Fruit fly (Drosophila melanogaster): ENCODE data around the gene CG4281.
A peak's percentile ranks its signal among the peaks of the same experiment; 100 is the strongest.

The CG4281 gene

DNA sequence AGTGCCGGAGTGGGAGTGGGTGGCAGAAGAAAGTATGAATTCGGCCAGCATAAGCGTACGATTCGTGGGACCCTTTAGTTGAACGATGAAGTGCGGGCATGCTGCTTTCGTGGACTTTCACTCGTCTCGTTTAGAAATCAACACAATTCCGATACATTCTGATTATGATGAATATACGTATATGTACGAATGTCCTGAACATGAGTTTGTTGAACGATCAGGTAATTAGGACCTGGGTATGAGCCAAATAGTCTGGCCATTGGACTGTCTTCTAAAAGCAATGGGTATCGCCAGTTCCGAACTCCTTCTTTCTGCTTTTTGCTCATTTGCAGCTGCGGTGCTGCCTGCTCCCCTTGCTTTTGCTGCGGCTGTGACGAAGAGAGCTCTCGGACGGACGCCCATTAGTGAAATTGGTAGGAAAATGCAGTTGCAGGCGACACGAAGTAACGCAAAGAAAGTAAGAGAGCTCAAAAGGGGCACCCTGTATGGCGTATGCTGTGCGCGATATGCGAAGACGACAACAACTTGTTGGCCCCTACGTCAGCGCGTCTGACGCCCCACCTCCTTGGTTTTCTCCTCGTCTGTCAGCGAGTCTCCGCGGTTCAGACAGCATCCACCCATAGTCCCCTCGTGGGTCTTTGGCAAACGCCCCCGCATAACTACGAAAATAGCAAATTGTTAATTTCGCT is 28.0 kb downstream of the CG4281 start (continued):
- peak; percentile 4 for TF ChIP-seq CG1529 (GFP tag; optimal IDR thresholded peaks at IDR 0.05)
- TF ChIP-seq lilli (GFP tag; optimal IDR thresholded peaks at IDR 0.05): peak; percentile 28
- no peak for TF ChIP-seq unc-4 (GFP tag; IDR thresholded peaks at IDR 0.05; ENCODE audit: partially characterized antibody)
- TF ChIP-seq gsb (GFP tag; IDR thresholded peaks at IDR 0.05): no peak
- no peak for TF ChIP-seq hkb (optimal IDR thresholded peaks at IDR 0.05)
- TF ChIP-seq hkb (GFP tag; IDR thresholded peaks at IDR 0.05): 0 out of 2 replicates have a peak, but pooled peaks have one; percentile 15
- peak; percentile 17 for TF ChIP-seq CG17359 (tag; optimal IDR thresholded peaks at IDR 0.05)
- TF ChIP-seq chm (GFP tag; IDR thresholded peaks at IDR 0.05): 0 out of 2 replicates have a peak, but pooled peaks have one; percentile 14
- no peak for TF ChIP-seq Rx (GFP tag; IDR thresholded peaks at IDR 0.05)
- TF ChIP-seq Med (GFP tag): peak; percentile 77
- TF ChIP-seq Sry-δ (GFP tag; optimal IDR thresholded peaks at IDR 0.05): no peak
- no peak for TF ChIP-seq CG18764 (GFP tag; optimal IDR thresholded peaks at IDR 0.05)
- peak; percentile 33 for TF ChIP-seq ind (GFP tag; optimal IDR thresholded peaks at IDR 0.05)
- TF ChIP-seq NfI (GFP tag; optimal IDR thresholded peaks at IDR 0.05): peak; percentile 3
- peak in 1 of 2 experiments; percentile 14 for TF ChIP-seq pan (optimal IDR thresholded peaks at IDR 0.05)
- TF ChIP-seq pan (GFP tag; optimal IDR thresholded peaks at IDR 0.05 in 1 of 2, IDR thresholded peaks at IDR 0.05 in 1 of 2): no peak
- TF ChIP-seq Mrtf (GFP tag; IDR thresholded peaks at IDR 0.05): no peak
- TF ChIP-seq HmgD (GFP tag; optimal IDR thresholded peaks at IDR 0.05): no peak
- no peak for TF ChIP-seq abd-A (tag; optimal IDR thresholded peaks at IDR 0.05)
- TF ChIP-seq Ets65A (GFP tag): no peak
- no peak for TF ChIP-seq ab (GFP tag; optimal IDR thresholded peaks at IDR 0.05)
- peak; percentile 60 for TF ChIP-seq CG10366 (GFP tag; IDR thresholded peaks at IDR 0.05)
- peak; percentile 85 for TF ChIP-seq CG5180 (GFP tag; optimal IDR thresholded peaks at IDR 0.05)
- no peak for TF ChIP-seq CG8290 (GFP tag; optimal IDR thresholded peaks at IDR 0.05)
- TF ChIP-seq CG8290 (tag; optimal IDR thresholded peaks at IDR 0.05): no peak
- TF ChIP-seq HLHmδ (GFP tag; optimal IDR thresholded peaks at IDR 0.05): no peak
- TF ChIP-seq CG18262 (tag; optimal IDR thresholded peaks at IDR 0.05): peak; percentile 28
- TF ChIP-seq fd64A (GFP tag; optimal IDR thresholded peaks at IDR 0.05): no peak
- TF ChIP-seq Nf-YA (GFP tag; IDR thresholded peaks at IDR 0.05): no peak
- TF ChIP-seq CG7556 (GFP tag; optimal IDR thresholded peaks at IDR 0.05): peak; percentile 2
- peak; percentile 39 for TF ChIP-seq phol (tag; optimal IDR thresholded peaks at IDR 0.05)
- TF ChIP-seq CG17612 (GFP tag; IDR thresholded peaks at IDR 0.05): no peak
- TF ChIP-seq CG8944 (GFP tag; optimal IDR thresholded peaks at IDR 0.05): no peak
- TF ChIP-seq Six4 (GFP tag; optimal IDR thresholded peaks at IDR 0.05): peak; percentile 16
- no peak for TF ChIP-seq HLH4C (GFP tag; IDR thresholded peaks at IDR 0.05; ENCODE audit: partially characterized antibody)
- TF ChIP-seq jumu (GFP tag; optimal IDR thresholded peaks at IDR 0.05): peak; percentile 32
- TF ChIP-seq CG3847 (GFP tag; IDR thresholded peaks at IDR 0.05): no peak
- peak; percentile 36 for TF ChIP-seq CG9437 (GFP tag; optimal IDR thresholded peaks at IDR 0.05)
- no peak for TF ChIP-seq CG4617 (GFP tag; optimal IDR thresholded peaks at IDR 0.05; ENCODE audit: borderline replicate concordance)
- TF ChIP-seq CG9817 (tag; optimal IDR thresholded peaks at IDR 0.05): no peak
- peak; percentile 18; the same call in 1 of the 2 replicates for TF ChIP-seq Ptx1 (GFP tag; IDR thresholded peaks at IDR 0.05)
- TF ChIP-seq CG11504 (tag; optimal IDR thresholded peaks at IDR 0.05): peak; percentile 50
- TF ChIP-seq sens (GFP tag): peak; percentile 90
- peak; percentile 62 for TF ChIP-seq kah (GFP tag; optimal IDR thresholded peaks at IDR 0.05)
- peak; percentile 8 for TF ChIP-seq Chrac-16 (GFP tag; optimal IDR thresholded peaks at IDR 0.05)
- TF ChIP-seq CG15479 (GFP tag; optimal IDR thresholded peaks at IDR 0.05): no peak
- TF ChIP-seq CG13424 (tag; optimal IDR thresholded peaks at IDR 0.05): peak; percentile 13
- TF ChIP-seq CG30403 (GFP tag; optimal IDR thresholded peaks at IDR 0.05): peak; percentile 34
- TF ChIP-seq CG2678 (tag; optimal IDR thresholded peaks at IDR 0.05): peak; percentile 42
- TF ChIP-seq CoRest (tag; optimal IDR thresholded peaks at IDR 0.05): peak; percentile 40
- peak; percentile 18 for TF ChIP-seq CG7839 (tag; optimal IDR thresholded peaks at IDR 0.05)
